Fruit fly (Drosophila melanogaster) whole organism, wandering third instar larva: Measurements from ENCODE around the gene wls.

ENCODE experiments used
- Abd-B ChIP-seq: fragments of >200 bp; optimal IDR thresholded peaks from 2 replicates; lab custom pipeline; 2017; ENCODE audit warnings: missing biosample characterization, missing genetic modification characterization
- CG32264 ChIP-seq: fragments of 200-800 bp; sonication (Bioruptor generic); optimal IDR thresholded peaks from 2 replicates; lab custom pipeline; 2016; ENCODE audit warnings: missing biosample characterization, missing genetic modification characterization
- CG9705 ChIP-seq: fragments of 200-800 bp; sonication (Bioruptor generic); optimal IDR thresholded peaks from 2 replicates; lab custom pipeline; 2018; ENCODE audit warnings: missing biosample characterization, mild to moderate bottlenecking, missing genetic modification characterization
- CrebA ChIP-seq: fragments of 200-800 bp; sonication (Bioruptor generic); optimal IDR thresholded peaks from 2 replicates; lab custom pipeline; 2016; ENCODE audit warnings: missing biosample characterization, mild to moderate bottlenecking, missing genetic modification characterization, borderline replicate concordance
- Dfd ChIP-seq: fragments of >200 bp; optimal IDR thresholded peaks from 2 replicates; lab custom pipeline; 2017; ENCODE audit warnings: missing biosample characterization, missing genetic modification characterization
- Dif ChIP-seq: fragments of 200-275, 200-300 bp; sonication (Bioruptor generic); optimal IDR thresholded peaks from 2 replicates; lab custom pipeline; 2018; ENCODE audit warnings: missing biosample characterization, missing genetic modification characterization; ENCODE audit not compliant: partially characterized antibody
- GATAd ChIP-seq: sonication (Bioruptor generic); optimal IDR thresholded peaks from 2 replicates; lab custom pipeline; 2016; ENCODE audit warnings: missing biosample characterization, missing genetic modification characterization
- HLH106 ChIP-seq: fragments of 200-800 bp; optimal IDR thresholded peaks from 3 replicates; lab custom pipeline; 2019; ENCODE audit warnings: missing biosample characterization, mild to moderate bottlenecking, missing genetic modification characterization, moderate library complexity
- Hnf4 ChIP-seq: fragments of 200-800 bp; sonication (Bioruptor generic); optimal IDR thresholded peaks from 2 replicates; lab custom pipeline; 2016; ENCODE audit warnings: missing biosample characterization, mild to moderate bottlenecking, missing genetic modification characterization
- Hr78 ChIP-seq: fragments of >200 bp; optimal IDR thresholded peaks from 2 replicates; lab custom pipeline; 2017; ENCODE audit warnings: missing biosample characterization, missing genetic modification characterization
- Hr83 ChIP-seq: fragments of 200-300 bp; sonication (Bioruptor generic); optimal IDR thresholded peaks from 2 replicates; lab custom pipeline; 2016; ENCODE audit warnings: missing biosample characterization, mild to moderate bottlenecking, missing genetic modification characterization, moderate library complexity; ENCODE audit not compliant: poor library complexity, severe bottlenecking
- Jra ChIP-seq: sonication (Bioruptor generic); optimal IDR thresholded peaks from 2 replicates; lab custom pipeline; 2016; ENCODE audit warnings: missing biosample characterization, missing genetic modification characterization
- Mio ChIP-seq: sonication (Bioruptor generic); optimal IDR thresholded peaks from 2 replicates; lab custom pipeline; 2016; ENCODE audit warnings: missing biosample characterization, missing genetic modification characterization
- Myc ChIP-seq: fragments of >200 bp; optimal IDR thresholded peaks from 2 replicates; lab custom pipeline; 2017
- N ChIP-seq: fragments of >200 bp; optimal IDR thresholded peaks from 2 replicates; lab custom pipeline; 2018; ENCODE audit warnings: missing biosample characterization, missing external identifiers, missing genetic modification characterization
- Rel ChIP-seq, 2 experiments: fragments of 200-800 bp; sonication (Bioruptor generic) in 1 of 2; optimal IDR thresholded peaks; 2 replicates in 1 of 2; 3 replicates in 1 of 2; lab custom pipeline; 2016 to 2019; ENCODE audit warnings: mild to moderate bottlenecking in 2 of 2, missing biosample characterization in 2 of 2, missing genetic modification characterization in 2 of 2, moderate library complexity in 1 of 2
- Sp1 ChIP-seq: fragments of 200-800 bp; sonication (Bioruptor generic); optimal IDR thresholded peaks from 3 replicates; lab custom pipeline; 2019; ENCODE audit warnings: missing biosample characterization, mild to moderate bottlenecking, missing genetic modification characterization, moderate library complexity
- brk ChIP-seq: fragments of 200-800 bp; sonication (Bioruptor generic); optimal IDR thresholded peaks from 2 replicates; lab custom pipeline; 2016; ENCODE audit warnings: missing biosample characterization, mild to moderate bottlenecking, missing genetic modification characterization
- dmrt93B ChIP-seq: fragments of 200-800 bp; sonication (Bioruptor generic); optimal IDR thresholded peaks from 2 replicates; lab custom pipeline; 2018; ENCODE audit warnings: missing biosample characterization, mild to moderate bottlenecking, missing genetic modification characterization
- ey ChIP-seq: fragments of 200-800 bp; sonication (Bioruptor generic); optimal IDR thresholded peaks from 2 replicates; lab custom pipeline; 2016; ENCODE audit warnings: missing biosample characterization, missing genetic modification characterization
- foxo ChIP-seq, 2 experiments: fragments of 200-800 bp; sonication (Bioruptor generic); optimal IDR thresholded peaks; 2 replicates in 1 of 2; 3 replicates in 1 of 2; lab custom pipeline; 2016 to 2017; ENCODE audit warnings: missing biosample characterization in 2 of 2, missing genetic modification characterization in 2 of 2
- fru ChIP-seq: fragments of 200-800 bp; sonication (Bioruptor generic); optimal IDR thresholded peaks from 3 replicates; lab custom pipeline; 2016; ENCODE audit warnings: missing biosample characterization, mild to moderate bottlenecking, missing genetic modification characterization
- h ChIP-seq: fragments of 200-800 bp; sonication (Bioruptor generic); optimal IDR thresholded peaks from 3 replicates; lab custom pipeline; 2016; ENCODE audit warnings: missing biosample characterization, mild to moderate bottlenecking, missing genetic modification characterization
- lola ChIP-seq: fragments of >200 bp; optimal IDR thresholded peaks from 2 replicates; lab custom pipeline; 2017; ENCODE audit warnings: missing biosample characterization, missing genetic modification characterization
- pan ChIP-seq: fragments of >200 bp; optimal IDR thresholded peaks from 2 replicates; lab custom pipeline; 2017
- psq ChIP-seq: fragments of 200-800 bp; sonication (Bioruptor generic); optimal IDR thresholded peaks from 3 replicates; lab custom pipeline; 2017; ENCODE audit warnings: missing biosample characterization, mild to moderate bottlenecking, missing genetic modification characterization, moderate library complexity
- rgr ChIP-seq: fragments of 200-800 bp; sonication (Bioruptor generic); optimal IDR thresholded peaks from 3 replicates; lab custom pipeline; 2016; ENCODE audit warnings: missing biosample characterization, mild to moderate bottlenecking, missing genetic modification characterization
- sage ChIP-seq: fragments of 200-800 bp; sonication (Bioruptor generic); optimal IDR thresholded peaks from 2 replicates; lab custom pipeline; 2016; ENCODE audit warnings: missing biosample characterization, mild to moderate bottlenecking, missing genetic modification characterization
- tai ChIP-seq: sonication (Bioruptor generic); optimal IDR thresholded peaks from 2 replicates; lab custom pipeline; 2016; ENCODE audit warnings: missing biosample characterization, missing genetic modification characterization
- woc ChIP-seq: sonication (Bioruptor generic); optimal IDR thresholded peaks from 2 replicates; lab custom pipeline; 2016; ENCODE audit warnings: missing biosample characterization, mild to moderate bottlenecking, missing genetic modification characterization

Gene wls

DNA sequence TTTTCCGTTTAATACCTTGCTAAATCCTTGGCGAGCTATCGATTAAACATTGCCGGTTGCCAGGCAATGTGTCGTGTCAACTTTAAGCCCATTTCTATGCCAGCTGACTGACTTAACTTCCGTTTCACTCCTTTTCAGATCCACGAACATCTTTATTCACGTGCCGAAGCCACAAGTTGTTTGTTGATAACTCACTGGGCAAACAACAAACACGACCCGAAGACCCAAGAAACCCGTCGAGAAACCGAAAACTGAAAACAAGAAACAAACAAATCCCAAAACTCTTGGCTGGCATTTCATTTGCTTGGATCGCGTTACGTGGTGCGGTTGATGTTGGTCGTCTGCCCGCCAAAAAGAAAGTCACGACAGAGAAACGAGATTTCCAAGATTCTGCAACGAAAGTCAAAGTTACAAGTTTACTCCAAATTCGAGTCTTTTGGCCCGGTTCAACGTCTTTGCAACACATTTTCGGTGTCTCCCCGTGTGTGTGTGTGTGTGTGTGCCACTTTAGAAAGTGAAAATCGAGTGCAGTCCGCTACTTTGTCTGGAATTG lies 18.6 kb downstream of the wls start, which contains the start of gene CG6216:
CG6216 (minus strand) TSS at position 51 of the 553 bp plus-strand sequence.
- TF ChIP-seq psq (no peak), pan (lab: Kevin White, UChicago) (no peak), CG9705 (GFP tag; lab: Kevin White, UChicago) (no peak), Dif (GFP tag; lab: Kevin White, UChicago) (no peak)

DNA sequence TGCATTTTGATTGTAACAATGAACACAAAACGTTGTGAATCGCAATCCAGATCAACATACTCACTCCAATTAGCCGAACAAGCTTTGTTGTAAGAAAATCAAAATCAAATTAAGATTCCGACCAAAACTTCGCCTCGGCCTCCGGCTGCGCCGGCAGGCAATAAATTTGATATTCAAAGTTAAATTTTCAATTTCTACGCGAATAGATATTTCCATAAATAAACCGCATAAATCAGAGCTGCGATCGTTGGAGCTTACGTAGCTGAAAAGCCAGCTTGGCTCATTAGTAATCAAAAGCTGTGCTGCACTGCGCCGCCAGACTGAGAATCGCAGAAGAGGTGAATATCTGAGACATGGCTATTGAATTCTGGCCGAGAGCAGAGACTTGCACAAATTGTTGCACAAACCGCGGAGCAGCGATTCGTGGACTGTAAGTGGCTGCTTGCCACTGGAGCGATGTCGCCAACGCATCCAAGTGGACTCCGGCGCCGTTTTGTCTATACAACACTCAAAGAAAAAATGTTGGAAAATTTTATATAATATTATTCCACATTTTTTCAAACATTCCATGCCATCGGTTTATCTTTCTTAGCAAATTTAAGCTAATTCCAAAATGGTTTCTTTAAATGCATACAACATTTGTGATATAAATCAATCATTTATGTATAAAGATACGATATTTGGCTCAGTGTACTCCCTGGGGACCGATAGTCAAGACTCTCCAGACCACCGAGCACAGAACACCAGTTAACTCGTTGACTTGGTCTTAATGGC lies 20.8 kb downstream of the wls start:
- TF ChIP-seq CG32264 (GFP tag; lab: Kevin White, UChicago), result no peak
- TF ChIP-seq ey (GFP tag; lab: Kevin White, UChicago), result no peak
- no peak for TF ChIP-seq GATAd
- no peak for TF ChIP-seq N (GFP tag; lab: Kevin White, UChicago)
- no peak for TF ChIP-seq Sp1 (GFP tag; lab: Kevin White, UChicago)
- no peak for TF ChIP-seq pan (lab: Kevin White, UChicago)
- no peak for TF ChIP-seq rgr
- TF ChIP-seq Myc (lab: Kevin White, UChicago), result no peak
- no peak for TF ChIP-seq CrebA (GFP tag; lab: Kevin White, UChicago)
- no peak for TF ChIP-seq h (GFP tag; lab: Kevin White, UChicago)
- TF ChIP-seq Dif (GFP tag; lab: Kevin White, UChicago), result no peak
- no peak for TF ChIP-seq Hnf4 (GFP tag; lab: Kevin White, UChicago)
- TF ChIP-seq, all 38 proteins: peak for 0

DNA sequence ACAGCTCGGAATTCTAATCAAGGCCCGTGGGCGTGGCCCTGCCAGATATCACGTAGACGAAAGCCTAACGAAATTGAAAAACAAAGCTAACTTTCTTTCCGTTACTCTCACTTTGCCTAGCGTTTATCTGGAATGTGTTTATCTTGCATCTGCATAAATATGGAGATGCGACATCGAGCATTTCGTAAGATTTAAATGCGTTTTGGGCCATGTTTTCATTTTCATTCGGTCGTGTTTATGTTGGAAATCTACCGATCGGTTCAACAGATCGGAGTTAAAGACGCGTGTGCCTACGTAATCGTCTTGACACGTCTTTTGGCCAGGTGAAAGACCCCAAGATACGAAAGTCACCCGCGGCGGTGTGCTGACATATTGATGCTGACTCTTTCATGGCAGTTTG lies 21.8 kb downstream of the wls start:
- TF ChIP-seq rgr (no peak), Myc (lab: Kevin White, UChicago) (no peak), tai (GFP tag; lab: Kevin White, UChicago) (no peak), fru (no peak), pan (lab: Kevin White, UChicago) (no peak), N (GFP tag; lab: Kevin White, UChicago) (no peak), Jra (GFP tag; lab: Kevin White, UChicago) (no peak), Dfd (no peak), dmrt93B (no peak), Hr83 (GFP tag; lab: Kevin White, UChicago) (no peak)

DNA sequence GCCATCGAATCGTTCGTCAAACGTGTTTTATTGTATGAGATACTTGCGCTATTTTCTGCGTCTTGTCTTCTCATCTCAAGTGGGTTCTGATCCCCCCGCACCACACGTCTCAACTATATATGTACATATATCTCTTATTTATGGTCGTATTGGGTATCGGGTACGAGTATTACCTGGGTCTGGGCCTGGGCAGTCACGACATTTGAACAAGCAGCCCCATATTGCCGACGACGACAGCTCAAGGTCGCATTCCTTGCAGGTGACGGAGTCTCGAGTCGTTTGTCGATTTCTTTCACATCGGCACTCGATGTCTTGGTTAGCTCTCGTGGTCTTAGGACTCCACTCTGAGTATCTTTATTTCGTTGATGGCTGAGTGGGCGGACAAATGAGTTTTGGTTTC lies 24.4 kb downstream of the wls start:
- TF ChIP-seq Rel (GFP tag; optimal IDR thresholded peaks at IDR 0.05; lab: Kevin White, UChicago) (no peak), Rel (tag; optimal IDR thresholded peaks at IDR 0.05; lab: Kevin White, UChicago) (no peak)

DNA sequence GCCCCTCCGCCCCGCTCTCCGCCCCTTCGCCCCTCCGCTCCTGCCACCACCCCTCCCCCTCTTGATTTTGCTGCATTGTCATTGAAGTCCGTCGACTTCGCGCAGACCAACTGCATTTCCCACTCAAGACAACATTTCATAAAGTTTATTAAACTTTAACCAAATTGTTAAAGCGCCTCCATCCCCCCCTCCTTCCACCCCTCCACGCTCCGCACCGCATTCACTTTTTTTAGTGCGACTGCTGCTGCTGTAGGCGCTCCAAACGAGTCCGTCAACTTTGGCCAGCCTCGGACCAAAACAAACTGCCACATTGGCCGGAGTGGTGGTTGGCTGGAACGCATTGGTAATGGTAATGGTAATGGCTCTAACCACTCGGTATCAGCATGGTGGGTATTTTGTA lies 30.6 kb downstream of the wls start:
- TF ChIP-seq lola (GFP tag; lab: Kevin White, UChicago), result no peak
- no peak for TF ChIP-seq Mio (GFP tag; lab: Kevin White, UChicago)
- no peak for TF ChIP-seq rgr
- no peak for TF ChIP-seq CG9705 (GFP tag; lab: Kevin White, UChicago)
- TF ChIP-seq woc (GFP tag; lab: Kevin White, UChicago), result no peak
- TF ChIP-seq dmrt93B, result no peak
- no peak for TF ChIP-seq HLH106 (tag; lab: Kevin White, UChicago)
- TF ChIP-seq sage, result no peak
- no peak for TF ChIP-seq Hnf4 (GFP tag; lab: Kevin White, UChicago)

DNA sequence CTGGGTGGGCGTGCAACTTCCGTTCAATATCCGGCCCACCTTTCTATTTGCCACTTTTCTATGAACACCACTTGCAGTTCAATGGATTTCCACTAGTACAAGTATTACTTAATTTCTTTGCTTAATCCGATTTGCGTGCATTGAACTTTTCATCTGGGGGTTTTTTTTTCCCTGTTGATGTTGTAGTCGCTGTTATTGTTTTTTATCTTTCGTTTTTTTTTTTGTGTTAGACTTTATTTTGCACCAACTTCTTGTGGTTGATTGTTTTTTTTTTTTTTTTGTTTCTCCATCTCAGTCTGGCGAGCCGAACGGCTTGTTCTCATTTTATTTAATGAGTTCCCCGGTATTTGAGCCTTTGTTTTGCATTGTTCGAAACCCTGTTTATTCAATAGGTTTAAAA lies 33.1 kb downstream of the wls start:
- no peak for TF ChIP-seq woc (GFP tag; lab: Kevin White, UChicago)
- no peak for TF ChIP-seq HLH106 (tag; lab: Kevin White, UChicago)
- no peak for TF ChIP-seq Mio (GFP tag; lab: Kevin White, UChicago)
- TF ChIP-seq fru, result no peak
- no peak for TF ChIP-seq Dif (GFP tag; lab: Kevin White, UChicago)
- TF ChIP-seq Sp1 (GFP tag; lab: Kevin White, UChicago), result no peak
- no peak for TF ChIP-seq brk
- no peak for TF ChIP-seq Jra (GFP tag; lab: Kevin White, UChicago)
- TF ChIP-seq dmrt93B, result no peak
- no peak for TF ChIP-seq Abd-B (GFP tag; lab: Kevin White, UChicago)
- TF ChIP-seq pan (lab: Kevin White, UChicago), result no peak
- no peak for TF ChIP-seq lola (GFP tag; lab: Kevin White, UChicago)
- no peak for TF ChIP-seq Hr78 (GFP tag; lab: Kevin White, UChicago)
- TF ChIP-seq foxo (GFP tag; optimal IDR thresholded peaks at IDR 0.05; lab: Kevin White, UChicago), result no peak
- TF ChIP-seq, all 38 proteins: peak for 0
